Worm (Caenorhabditis elegans) whole organism, L1 larva: Measurements from ENCODE around the gene nhr-254.

Experiments
- C04F5.9 ChIP-seq: sonication (generic microtip); optimal IDR thresholded peaks from 2 replicates; lab custom pipeline; 2016; ENCODE audit warnings: missing genetic modification characterization, missing compliant biosample characterization
- C34B4.2 ChIP-seq: sonication (generic microtip); optimal IDR thresholded peaks from 2 replicates; lab custom pipeline; 2017; ENCODE audit warnings: mild to moderate bottlenecking, missing genetic modification characterization, missing compliant biosample characterization
- aha-1 ChIP-seq: fragments of 150-350 bp; optimal IDR thresholded peaks from 2 replicates; lab custom pipeline; 2014; ENCODE audit warnings: missing biosample characterization, missing genetic modification characterization
- aly-2 ChIP-seq: fragments of 150-350 bp; optimal IDR thresholded peaks from 2 replicates; lab custom pipeline; 2014; ENCODE audit warnings: missing biosample characterization, missing genetic modification characterization
- ama-1 ChIP-seq: fragments of 150-350 bp; optimal IDR thresholded peaks from 2 replicates; lab custom pipeline; 2014
- ceh-63 ChIP-seq: fragments of 200-800 bp; sonication (Bioruptor generic); optimal IDR thresholded peaks from 2 replicates; lab custom pipeline; 2018; ENCODE audit warnings: mild to moderate bottlenecking, missing genetic modification characterization, missing compliant biosample characterization
- ceh-8 ChIP-seq: fragments of 200-800 bp; sonication (Bioruptor generic); optimal IDR thresholded peaks from 2 replicates; lab custom pipeline; 2018; ENCODE audit warnings: mild to moderate bottlenecking, missing genetic modification characterization, moderate library complexity, missing compliant biosample characterization
- ceh-82 ChIP-seq, 3 experiments: fragments of 150-350 bp in 1 of 3; sonication (generic microtip) in 2 of 3; optimal IDR thresholded peaks; 2 replicates each; lab custom pipeline; 2014 to 2017; ENCODE audit warnings: missing biosample characterization in 3 of 3, missing genetic modification characterization in 3 of 3
- ceh-88 ChIP-seq: fragments of 200-800 bp; sonication (Bioruptor generic); IDR thresholded peaks from 2 replicates; pipeline ENCODE4 v1.3.6; 2022; ENCODE audit warnings: missing genetic modification characterization, missing compliant biosample characterization
- ces-1 ChIP-seq: fragments of 150-350 bp; optimal IDR thresholded peaks from 2 replicates; lab custom pipeline; 2014; ENCODE audit warnings: missing biosample characterization, missing genetic modification reagents, missing genetic modification characterization
- efl-1 ChIP-seq, 4 experiments: fragments of 150-350 bp; optimal IDR thresholded peaks in 3 of 4; peaks in 1 of 4; 1 replicate in 1 of 4; 2 replicates in 3 of 4; lab custom pipeline; 2014; ENCODE audit warnings: missing biosample characterization in 2 of 4, missing genetic modification characterization in 2 of 4, missing genetic modification reagents in 2 of 4
- elt-2 ChIP-seq: sonication (generic microtip); optimal IDR thresholded peaks from 2 replicates; lab custom pipeline; 2016; ENCODE audit warnings: missing genetic modification characterization, mild to moderate bottlenecking, inconsistent platforms, missing compliant biosample characterization, missing genetic modification reagents
- elt-3 ChIP-seq, 6 experiments: fragments of 150-350 bp in 1 of 6; sonication (generic microtip); optimal IDR thresholded peaks; 2 replicates each; lab custom pipeline; 2017 to 2018; ENCODE audit warnings: missing biosample characterization in 6 of 6, missing genetic modification characterization in 6 of 6, inconsistent platforms in 1 of 6
- fkh-10 ChIP-seq: sonication (generic microtip); optimal IDR thresholded peaks from 2 replicates; lab custom pipeline; 2017; ENCODE audit warnings: missing biosample characterization, missing genetic modification reagents, missing genetic modification characterization
- fkh-8 ChIP-seq: sonication (generic microtip); optimal IDR thresholded peaks from 2 replicates; lab custom pipeline; 2016; ENCODE audit warnings: mild to moderate bottlenecking, missing genetic modification characterization, missing compliant biosample characterization
- fos-1 ChIP-seq: fragments of 150-350 bp; optimal IDR thresholded peaks from 2 replicates; lab custom pipeline; 2014; ENCODE audit warnings: missing biosample characterization, missing genetic modification characterization
- irx-1 ChIP-seq: sonication (generic microtip); optimal IDR thresholded peaks from 2 replicates; lab custom pipeline; 2016; ENCODE audit warnings: missing genetic modification characterization, missing compliant biosample characterization
- jun-1 ChIP-seq: fragments of 150-350 bp; optimal IDR thresholded peaks from 2 replicates; lab custom pipeline; 2014; ENCODE audit warnings: missing biosample characterization, missing genetic modification reagents, missing genetic modification characterization
- lin-15B ChIP-seq: fragments of 150-350 bp; sonication (generic microtip); optimal IDR thresholded peaks from 3 replicates; lab custom pipeline; 2014; ENCODE audit warnings: missing biosample characterization, missing genetic modification characterization
- lin-39 ChIP-seq: fragments of 150-350 bp; optimal IDR thresholded peaks from 2 replicates; lab custom pipeline; 2014; ENCODE audit warnings: missing biosample characterization, missing genetic modification reagents, missing genetic modification characterization
- mdl-1 ChIP-seq, 2 experiments: fragments of 150-350 bp; optimal IDR thresholded peaks; 2 replicates each; lab custom pipeline; 2014 to 2017; ENCODE audit warnings: missing biosample characterization in 2 of 2, missing genetic modification characterization in 2 of 2, inconsistent platforms in 1 of 2
- mef-2 ChIP-seq: fragments of 150-350 bp; optimal IDR thresholded peaks from 2 replicates; lab custom pipeline; 2014; ENCODE audit warnings: missing biosample characterization, missing genetic modification characterization
- mep-1 ChIP-seq: fragments of 150-350 bp; optimal IDR thresholded peaks from 2 replicates; lab custom pipeline; 2014; ENCODE audit warnings: missing biosample characterization, missing genetic modification characterization
- nhr-11 ChIP-seq: fragments of 150-350 bp; optimal IDR thresholded peaks from 2 replicates; lab custom pipeline; 2014; ENCODE audit warnings: missing biosample characterization, missing genetic modification characterization
- nhr-237 ChIP-seq: fragments of 150-350 bp; optimal IDR thresholded peaks from 2 replicates; lab custom pipeline; 2014; ENCODE audit warnings: missing biosample characterization, missing genetic modification characterization
- nhr-47 ChIP-seq: sonication (generic microtip); optimal IDR thresholded peaks from 2 replicates; lab custom pipeline; 2016; ENCODE audit warnings: mild to moderate bottlenecking, missing genetic modification characterization, moderate library complexity, missing compliant biosample characterization
- nhr-84 ChIP-seq: sonication (generic microtip); optimal IDR thresholded peaks from 2 replicates; lab custom pipeline; 2017; ENCODE audit warnings: missing biosample characterization, missing genetic modification characterization
- nhr-90 ChIP-seq: sonication (generic microtip); optimal IDR thresholded peaks from 2 replicates; lab custom pipeline; 2016; ENCODE audit warnings: mild to moderate bottlenecking, missing genetic modification characterization, missing compliant biosample characterization; ENCODE audit not compliant: poor library complexity
- pax-3 ChIP-seq: fragments of 200-800 bp; sonication (Bioruptor generic); optimal IDR thresholded peaks from 2 replicates; lab custom pipeline; 2018; ENCODE audit warnings: mild to moderate bottlenecking, missing genetic modification characterization, moderate library complexity, missing compliant biosample characterization
- snu-23 ChIP-seq: sonication (generic microtip); optimal IDR thresholded peaks from 2 replicates; lab custom pipeline; 2016; ENCODE audit warnings: missing genetic modification characterization, missing compliant biosample characterization
- sup-37 ChIP-seq: fragments of 200-800 bp; sonication (Bioruptor generic); optimal IDR thresholded peaks from 2 replicates; lab custom pipeline; 2018; ENCODE audit warnings: mild to moderate bottlenecking, missing genetic modification characterization, missing compliant biosample characterization
- tlp-1 ChIP-seq: fragments of 150-350 bp; optimal IDR thresholded peaks from 2 replicates; lab custom pipeline; 2014; ENCODE audit warnings: missing biosample characterization, missing genetic modification characterization
- unc-30 ChIP-seq: sonication (generic microtip); optimal IDR thresholded peaks from 2 replicates; lab custom pipeline; 2017; ENCODE audit warnings: missing biosample characterization, missing genetic modification characterization
- unc-62 ChIP-seq: fragments of 150-350 bp; optimal IDR thresholded peaks from 2 replicates; lab custom pipeline; 2014; ENCODE audit warnings: missing biosample characterization, missing genetic modification reagents, missing genetic modification characterization
- unc-98 ChIP-seq: fragments of 200-800 bp; sonication (Bioruptor generic); IDR thresholded peaks from 2 replicates; pipeline ENCODE4 v1.3.6; 2022; ENCODE audit warnings: missing genetic modification characterization, missing compliant biosample characterization
- xbp-1 ChIP-seq: sonication (generic microtip); optimal IDR thresholded peaks from 2 replicates; lab custom pipeline; 2016; ENCODE audit warnings: missing genetic modification characterization, missing compliant biosample characterization

nhr-254 gene

DNA sequence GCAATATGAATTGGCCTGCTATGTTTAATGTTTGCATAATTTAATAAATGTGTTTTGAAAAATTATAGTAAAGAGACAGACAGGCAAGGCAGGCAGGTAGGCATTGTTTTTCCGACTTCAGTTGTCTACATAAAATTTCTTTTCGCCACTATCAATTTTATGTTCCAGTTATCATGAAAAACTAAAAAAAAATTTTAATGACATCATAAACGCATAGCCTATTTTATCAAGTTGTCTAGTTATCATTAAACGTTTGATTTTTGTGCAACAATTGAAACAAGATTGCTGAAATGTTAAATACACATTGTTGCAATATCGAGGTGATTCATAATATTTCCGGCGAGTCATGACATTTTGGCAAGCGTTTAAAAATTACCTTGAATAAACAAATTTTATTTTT, 22.6 kb downstream of the nhr-254 start:
- TF ChIP-seq unc-30 (tag; lab: Kevin White, UChicago), result no peak
- no peak for TF ChIP-seq mep-1 (tag; lab: Kevin White, UChicago)
- TF ChIP-seq pax-3, result no peak
- TF ChIP-seq efl-1 (optimal IDR thresholded peaks at IDR 0.05; lab: Kevin White, UChicago), result no peak
- peak in 1 of 2 experiments; percentile 75 for TF ChIP-seq efl-1 (GFP tag; optimal IDR thresholded peaks at IDR 0.05 in 1 of 2; lab: Kevin White, UChicago)
- peak; percentile 37 for TF ChIP-seq elt-2 (tag; lab: Kevin White, UChicago)
- TF ChIP-seq C34B4.2 (tag; lab: Kevin White, UChicago), result no peak
- no peak for TF ChIP-seq unc-62 (GFP tag; lab: Kevin White, UChicago)
- no peak for TF ChIP-seq C04F5.9 (tag; lab: Kevin White, UChicago)
- TF ChIP-seq irx-1 (tag; lab: Kevin White, UChicago), result no peak
- peak; percentile 41 for TF ChIP-seq tlp-1 (tag; lab: Kevin White, UChicago)
- no peak for TF ChIP-seq ceh-82 (tag; optimal IDR thresholded peaks at IDR 0.05; lab: Kevin White, UChicago)
- TF ChIP-seq mef-2 (tag; lab: Kevin White, UChicago), result no peak
- no peak for TF ChIP-seq nhr-90 (tag; lab: Kevin White, UChicago)
- no peak for TF ChIP-seq snu-23 (GFP tag; lab: Kevin White, UChicago)
- TF ChIP-seq ama-1, result no peak

ce11 chrV:417656-418353, 25.4 kb downstream of the nhr-254 start, which contains the start of gene irg-8:
TSS of gene irg-8 (minus strand) at chrV:417706.
- no peak for TF ChIP-seq fos-1 (tag; lab: Kevin White, UChicago)
- TF ChIP-seq lin-15B (tag; lab: Kevin White, UChicago), result no peak
- no peak for TF ChIP-seq aly-2 (tag; lab: Kevin White, UChicago)
- TF ChIP-seq elt-2 (tag; lab: Kevin White, UChicago), result peak; percentile 44
- no peak for TF ChIP-seq ceh-63 (GFP tag; lab: Kevin White, UChicago)
- no peak for TF ChIP-seq mef-2 (tag; lab: Kevin White, UChicago)
- TF ChIP-seq efl-1 (optimal IDR thresholded peaks at IDR 0.05; lab: Kevin White, UChicago), result no peak
- no peak for TF ChIP-seq efl-1 (GFP tag; optimal IDR thresholded peaks at IDR 0.05 in 1 of 2; lab: Kevin White, UChicago)

- TF ChIP-seq aha-1 (tag; lab: Kevin White, UChicago) (no peak), xbp-1 (no peak), nhr-11 (tag; lab: Kevin White, UChicago) (no peak), fkh-10 (GFP tag; lab: Kevin White, UChicago) (no peak), efl-1 (optimal IDR thresholded peaks at IDR 0.05; lab: Kevin White, UChicago) (no peak), efl-1 (GFP tag; optimal IDR thresholded peaks at IDR 0.05 in 1 of 2; lab: Kevin White, UChicago) (peak in 1 of 2 experiments; percentile 32)
Measured at ce11 chrV:418432-418831, 26.0 kb downstream of the nhr-254 start, which contains the start of gene Y39D8A.1. TSS of gene Y39D8A.1 (plus strand) at chrV:418732.

DNA sequence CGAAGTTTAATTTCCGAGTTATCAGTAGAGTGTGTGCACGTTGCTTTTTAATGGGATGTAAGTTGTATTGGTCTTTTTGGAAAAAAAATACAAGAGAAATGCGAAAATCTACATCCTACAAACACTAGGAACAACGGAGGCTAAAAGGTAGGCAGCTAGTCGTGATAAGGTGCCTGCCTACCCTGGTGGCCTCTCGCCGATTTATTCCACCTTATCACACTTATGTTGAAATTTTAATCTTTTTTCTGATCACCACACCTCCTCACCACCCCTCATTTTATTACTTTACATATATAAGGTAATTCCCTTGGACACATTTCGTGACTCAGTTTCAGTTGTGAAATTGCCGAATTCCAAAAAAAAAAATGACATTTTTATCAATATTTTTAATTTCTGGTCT, 29.7 kb downstream of the nhr-254 start, which contains the start of gene dod-20:
dod-20 (plus strand) TSS at position 301 of the 400 bp plus-strand sequence.
- TF ChIP-seq aly-2 (tag; lab: Kevin White, UChicago) (no peak), ceh-8 (GFP tag; lab: Kevin White, UChicago) (no peak), jun-1 (tag; lab: Kevin White, UChicago) (no peak), nhr-47 (no peak), ceh-88 (no peak), elt-3 (tag; optimal IDR thresholded peaks at IDR 0.05; lab: Kevin White, UChicago) (no peak), ceh-63 (GFP tag; lab: Kevin White, UChicago) (no peak)

ce11 chrV:424140-424539, 31.7 kb downstream of the nhr-254 start, which contains the start of gene B0554.5:
TSS of gene B0554.5 (plus strand) at chrV:424440.
- TF ChIP-seq ceh-63 (GFP tag; lab: Kevin White, UChicago) (no peak), ceh-8 (GFP tag; lab: Kevin White, UChicago) (no peak), unc-98 (GFP tag; lab: Robert Waterston, UW) (no peak), sup-37 (GFP tag; lab: Kevin White, UChicago) (no peak), lin-39 (no peak), mdl-1 (tag; optimal IDR thresholded peaks at IDR 0.05; lab: Kevin White, UChicago) (no peak), nhr-84 (tag; lab: Kevin White, UChicago) (no peak), ces-1 (no peak), C04F5.9 (tag; lab: Kevin White, UChicago) (no peak), elt-2 (tag; lab: Kevin White, UChicago) (no peak), nhr-237 (no peak), fkh-8 (tag; lab: Kevin White, UChicago) (no peak)
